Worm (Caenorhabditis elegans): Measurements from ENCODE around the gene cdh-8.
A peak's percentile ranks its signal among the peaks of the same experiment; 100 is the strongest.

Gene cdh-8

ce11 chrIV:325640-326039 is 14.0 kb upstream of the cdh-8 start:
- peak; percentile 94 for TF ChIP-seq zfh-2 (GFP tag; conservative IDR thresholded peaks at IDR 0.05)
- TF ChIP-seq egrh-3 (GFP tag; IDR thresholded peaks at IDR 0.05): peak; percentile 87
- TF ChIP-seq C17E4.6 (GFP tag; IDR thresholded peaks at IDR 0.05): no peak

- no peak for TF ChIP-seq Y95B8A.8 (GFP tag; IDR thresholded peaks at IDR 0.05)
- TF ChIP-seq hrde-1 (tag; optimal IDR thresholded peaks at IDR 0.05; ENCODE audit: borderline replicate concordance): no peak
- TF ChIP-seq hlh-12 (tag; optimal IDR thresholded peaks at IDR 0.05): no peak
- TF ChIP-seq lin-40 (tag; optimal IDR thresholded peaks at IDR 0.05): no peak
- no peak for TF ChIP-seq B0035.1 (tag; optimal IDR thresholded peaks at IDR 0.05)
- no peak for TF ChIP-seq Y53G8AR.9 (GFP tag; conservative IDR thresholded peaks at IDR 0.05)
Measured at ce11 chrIV:326564-327070, 13.0 kb upstream of the cdh-8 start, which contains the start of gene col-101. Gene col-101 (minus strand): TSS chrIV:327020.

ce11 chrIV:330523-330922 is 9.1 kb upstream of the cdh-8 start, which contains the start of gene F18F11.4:
Gene F18F11.4 (plus strand): TSS chrIV:330823.
- TF ChIP-seq K11D2.4 (GFP tag; IDR thresholded peaks at IDR 0.05) (no peak), hlh-12 (tag; optimal IDR thresholded peaks at IDR 0.05) (no peak), ceh-91 (GFP tag; IDR thresholded peaks at IDR 0.05) (no peak), bed-1 (GFP tag; IDR thresholded peaks at IDR 0.05) (no peak), F57A8.1 (GFP tag; optimal IDR thresholded peaks at IDR 0.05) (no peak), fkh-3 (tag; optimal IDR thresholded peaks at IDR 0.05) (no peak), tbx-9 (tag; optimal IDR thresholded peaks at IDR 0.05; ENCODE audit: borderline replicate concordance) (no peak), let-526 (GFP tag; IDR thresholded peaks at IDR 0.05) (no peak), ccch-3 (GFP tag; optimal IDR thresholded peaks at IDR 0.05) (no peak), unc-130 (GFP tag; optimal IDR thresholded peaks at IDR 0.05) (no peak), zfh-2 (GFP tag; conservative IDR thresholded peaks at IDR 0.05) (no peak)

- TF ChIP-seq pha-4 (tag; optimal IDR thresholded peaks at IDR 0.05): no peak
- no peak for TF ChIP-seq snpc-3.4 (tag; optimal IDR thresholded peaks at IDR 0.05)
- no peak for TF ChIP-seq lin-40 (tag; optimal IDR thresholded peaks at IDR 0.05)
- no peak for TF ChIP-seq nfya-2 (GFP tag; IDR thresholded peaks at IDR 0.05)
- no peak for TF ChIP-seq unc-62 (GFP tag; optimal IDR thresholded peaks at IDR 0.05)
- peak; percentile 66 to 75 for TF ChIP-seq let-607 (tag; optimal IDR thresholded peaks at IDR 0.05)
- no peak for TF ChIP-seq ceh-79 (tag; optimal IDR thresholded peaks at IDR 0.05)
- TF ChIP-seq athp-1 (tag; optimal IDR thresholded peaks at IDR 0.05): no peak
- TF ChIP-seq snpc-4 (GFP tag; optimal IDR thresholded peaks at IDR 0.05): no peak
- TF ChIP-seq snpc-4 (tag; optimal IDR thresholded peaks at IDR 0.05): no peak
- TF ChIP-seq cebp-2 (GFP tag; IDR thresholded peaks at IDR 0.05): no peak
- TF ChIP-seq Y56A3A.18 (GFP tag; IDR thresholded peaks at IDR 0.05): no peak
- TF ChIP-seq nhr-80 (tag; optimal IDR thresholded peaks at IDR 0.05): peak; percentile 72
- TF ChIP-seq ztf-25 (GFP tag; IDR thresholded peaks at IDR 0.05): no peak
Measured at ce11 chrIV:337128-337646, 2.4 kb upstream of the cdh-8 start, which contains the start of gene pxmp-4. Gene pxmp-4 (minus strand): TSS chrIV:337178.

ce11 chrIV:338192-338831 is 1.3 kb upstream of the cdh-8 start:
- TF ChIP-seq hmg-1.2 (GFP tag; IDR thresholded peaks at IDR 0.05) (0 out of 2 replicates have a peak, but pooled peaks have one; percentile 21), ztf-28 (GFP tag; IDR thresholded peaks at IDR 0.05) (no peak), snpc-1.1 (tag; optimal IDR thresholded peaks at IDR 0.05; ENCODE audit: insufficient read depth) (peak; percentile 70), attf-5 (GFP tag; optimal IDR thresholded peaks at IDR 0.05) (no peak), snpc-4 (GFP tag; optimal IDR thresholded peaks at IDR 0.05) (no peak), snpc-4 (tag; optimal IDR thresholded peaks at IDR 0.05) (peak in 2 of 4 experiments; percentile 91 to 94)

Measured in whole organism, young adult.